Worm (Caenorhabditis elegans) whole organism, L1 larva: Measurements from ENCODE around the gene C53A5.13.

Experiments used
- C16A3.4 ChIP-seq: fragments of 150-350 bp; optimal IDR thresholded peaks from 2 replicates; lab custom pipeline; 2014; ENCODE audit warnings: missing biosample characterization, missing genetic modification characterization
- F16B12.6 ChIP-seq: fragments of 150-350 bp; optimal IDR thresholded peaks from 2 replicates; lab custom pipeline; 2014; ENCODE audit warnings: missing biosample characterization, missing genetic modification characterization
- alr-1 ChIP-seq: fragments of 200-800 bp; sonication (Bioruptor generic); optimal IDR thresholded peaks from 2 replicates; lab custom pipeline; 2018; ENCODE audit warnings: borderline replicate concordance, mild to moderate bottlenecking, missing genetic modification characterization, missing compliant biosample characterization
- aly-2 ChIP-seq: fragments of 150-350 bp; optimal IDR thresholded peaks from 2 replicates; lab custom pipeline; 2014; ENCODE audit warnings: missing biosample characterization, missing genetic modification characterization
- ceh-63 ChIP-seq: fragments of 200-800 bp; sonication (Bioruptor generic); optimal IDR thresholded peaks from 2 replicates; lab custom pipeline; 2018; ENCODE audit warnings: mild to moderate bottlenecking, missing genetic modification characterization, missing compliant biosample characterization
- ceh-8 ChIP-seq: fragments of 200-800 bp; sonication (Bioruptor generic); optimal IDR thresholded peaks from 2 replicates; lab custom pipeline; 2018; ENCODE audit warnings: mild to moderate bottlenecking, missing genetic modification characterization, moderate library complexity, missing compliant biosample characterization
- ceh-88 ChIP-seq: fragments of 200-800 bp; sonication (Bioruptor generic); IDR thresholded peaks from 2 replicates; pipeline ENCODE4 v1.3.6; 2022; ENCODE audit warnings: missing genetic modification characterization, missing compliant biosample characterization
- dpl-1 ChIP-seq, 3 experiments: fragments of 150-350 bp in 2 of 3; sonication (generic microtip) in 1 of 3; optimal IDR thresholded peaks; 2 replicates each; lab custom pipeline; 2014 to 2017; ENCODE audit warnings: missing biosample characterization in 3 of 3, missing genetic modification characterization in 3 of 3, missing genetic modification reagents in 3 of 3
- efl-1 ChIP-seq, 4 experiments: fragments of 150-350 bp; optimal IDR thresholded peaks in 3 of 4; peaks in 1 of 4; 1 replicate in 1 of 4; 2 replicates in 3 of 4; lab custom pipeline; 2014; ENCODE audit warnings: missing biosample characterization in 2 of 4, missing genetic modification characterization in 2 of 4, missing genetic modification reagents in 2 of 4
- efl-3 ChIP-seq: fragments of 200-800 bp; sonication (Bioruptor generic); optimal IDR thresholded peaks from 2 replicates; lab custom pipeline; 2018; ENCODE audit warnings: mild to moderate bottlenecking, missing genetic modification characterization, missing compliant biosample characterization
- fkh-10 ChIP-seq: sonication (generic microtip); optimal IDR thresholded peaks from 2 replicates; lab custom pipeline; 2017; ENCODE audit warnings: missing biosample characterization, missing genetic modification reagents, missing genetic modification characterization
- grh-1 ChIP-seq: fragments of 200-800 bp; sonication (Bioruptor generic); IDR thresholded peaks from 2 replicates; pipeline ENCODE4 v1.3.6; 2022; ENCODE audit warnings: missing genetic modification reagents, missing genetic modification characterization, missing compliant biosample characterization
- hlh-17 ChIP-seq: fragments of 200-800 bp; sonication (Bioruptor generic); optimal IDR thresholded peaks from 2 replicates; lab custom pipeline; 2018; ENCODE audit warnings: missing genetic modification characterization, mild to moderate bottlenecking, missing compliant biosample characterization, moderate library complexity, borderline replicate concordance
- hpl-2 ChIP-seq: fragments of 150-350 bp; optimal IDR thresholded peaks from 2 replicates; lab custom pipeline; 2014; ENCODE audit warnings: missing biosample characterization, missing genetic modification reagents, missing genetic modification characterization
- irx-1 ChIP-seq: sonication (generic microtip); optimal IDR thresholded peaks from 2 replicates; lab custom pipeline; 2016; ENCODE audit warnings: missing genetic modification characterization, missing compliant biosample characterization
- lin-13 ChIP-seq: fragments of 150-350 bp; optimal IDR thresholded peaks from 2 replicates; lab custom pipeline; 2014; ENCODE audit warnings: missing biosample characterization, missing genetic modification reagents, missing genetic modification characterization
- lin-15B ChIP-seq: fragments of 150-350 bp; sonication (generic microtip); optimal IDR thresholded peaks from 3 replicates; lab custom pipeline; 2014; ENCODE audit warnings: missing biosample characterization, missing genetic modification characterization
- lin-39 ChIP-seq: fragments of 150-350 bp; optimal IDR thresholded peaks from 2 replicates; lab custom pipeline; 2014; ENCODE audit warnings: missing biosample characterization, missing genetic modification reagents, missing genetic modification characterization
- lsy-2 ChIP-seq, 2 experiments: fragments of 150-350 bp; optimal IDR thresholded peaks; 2 replicates each; lab custom pipeline; 2014; ENCODE audit warnings: missing biosample characterization in 2 of 2, missing genetic modification characterization in 2 of 2
- mef-2 ChIP-seq: fragments of 150-350 bp; optimal IDR thresholded peaks from 2 replicates; lab custom pipeline; 2014; ENCODE audit warnings: missing biosample characterization, missing genetic modification characterization
- nhr-12 ChIP-seq: sonication (generic microtip); optimal IDR thresholded peaks from 2 replicates; lab custom pipeline; 2017; ENCODE audit warnings: missing biosample characterization, missing genetic modification characterization
- nhr-20 ChIP-seq: sonication (generic microtip); optimal IDR thresholded peaks from 2 replicates; lab custom pipeline; 2016; ENCODE audit warnings: mild to moderate bottlenecking, missing genetic modification characterization, missing compliant biosample characterization
- nhr-237 ChIP-seq: fragments of 150-350 bp; optimal IDR thresholded peaks from 2 replicates; lab custom pipeline; 2014; ENCODE audit warnings: missing biosample characterization, missing genetic modification characterization
- nhr-47 ChIP-seq: sonication (generic microtip); optimal IDR thresholded peaks from 2 replicates; lab custom pipeline; 2016; ENCODE audit warnings: mild to moderate bottlenecking, missing genetic modification characterization, moderate library complexity, missing compliant biosample characterization
- nhr-71 ChIP-seq: sonication (generic microtip); optimal IDR thresholded peaks from 2 replicates; lab custom pipeline; 2016; ENCODE audit warnings: mild to moderate bottlenecking, missing genetic modification characterization, moderate library complexity, missing compliant biosample characterization
- nhr-77 ChIP-seq: fragments of 150-350 bp; optimal IDR thresholded peaks from 2 replicates; lab custom pipeline; 2014; ENCODE audit warnings: missing biosample characterization, missing genetic modification characterization
- nhr-85 ChIP-seq: sonication (generic microtip); peaks from one replicate; lab custom pipeline; 2016; ENCODE audit warnings: missing genetic modification characterization, inconsistent platforms, missing compliant biosample characterization
- pag-3 ChIP-seq: sonication (generic microtip); optimal IDR thresholded peaks from 2 replicates; lab custom pipeline; 2017; ENCODE audit warnings: missing genetic modification characterization, mild to moderate bottlenecking, missing compliant biosample characterization, antibody characterized with exemption, borderline replicate concordance; ENCODE audit not compliant: insufficient read depth
- skn-1 ChIP-seq: fragments of 150-350 bp; optimal IDR thresholded peaks from 2 replicates; lab custom pipeline; 2014; ENCODE audit warnings: missing biosample characterization, missing genetic modification characterization
- snpc-4 ChIP-seq: fragments of 150-350 bp; optimal IDR thresholded peaks from 2 replicates; lab custom pipeline; 2014; ENCODE audit warnings: missing biosample characterization, missing genetic modification characterization
- snu-23 ChIP-seq: sonication (generic microtip); optimal IDR thresholded peaks from 2 replicates; lab custom pipeline; 2016; ENCODE audit warnings: missing genetic modification characterization, missing compliant biosample characterization
- sup-37 ChIP-seq: fragments of 200-800 bp; sonication (Bioruptor generic); optimal IDR thresholded peaks from 2 replicates; lab custom pipeline; 2018; ENCODE audit warnings: mild to moderate bottlenecking, missing genetic modification characterization, missing compliant biosample characterization
- tbx-2 ChIP-seq: sonication (generic microtip); optimal IDR thresholded peaks from 2 replicates; lab custom pipeline; 2016; ENCODE audit warnings: missing genetic modification characterization, missing compliant biosample characterization
- xbp-1 ChIP-seq: sonication (generic microtip); optimal IDR thresholded peaks from 2 replicates; lab custom pipeline; 2016; ENCODE audit warnings: missing genetic modification characterization, missing compliant biosample characterization
- ztf-4 ChIP-seq: fragments of 150-350 bp; optimal IDR thresholded peaks from 2 replicates; lab custom pipeline; 2014; ENCODE audit warnings: missing biosample characterization, missing genetic modification characterization

C53A5.13 gene

DNA sequence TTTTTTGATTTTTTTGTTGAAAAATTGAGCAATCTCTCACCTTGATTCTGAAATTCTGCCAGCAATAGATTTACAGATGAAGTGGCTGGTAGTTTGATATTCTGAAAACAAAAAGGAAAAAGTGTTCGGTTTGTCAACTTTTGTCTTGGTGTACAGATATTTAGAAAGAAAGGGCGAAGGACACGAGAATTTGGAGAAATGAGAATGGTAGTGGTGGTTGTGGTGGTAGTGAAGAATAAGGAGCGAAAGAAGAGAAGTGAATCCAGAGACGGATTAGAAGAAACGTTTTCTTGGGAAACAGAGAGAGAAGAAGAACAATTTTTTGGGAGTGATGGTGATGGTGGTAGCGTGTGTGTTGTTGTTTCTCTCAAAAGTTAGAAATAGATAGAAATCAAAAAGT is 33.0 kb downstream of the C53A5.13 start, which contains the start of gene gar-3:
Gene gar-3 (minus strand): TSS at position 101 of the 400 bp plus-strand sequence.
- TF ChIP-seq F16B12.6 (no peak), lin-13 (no peak), xbp-1 (tag; lab: Kevin White, UChicago) (no peak), alr-1 (tag; lab: Kevin White, UChicago) (no peak), nhr-85 (tag; lab: Kevin White, UChicago) (no peak), hpl-2 (no peak), fkh-10 (GFP tag; lab: Kevin White, UChicago) (no peak), nhr-20 (tag; lab: Kevin White, UChicago) (no peak)

DNA sequence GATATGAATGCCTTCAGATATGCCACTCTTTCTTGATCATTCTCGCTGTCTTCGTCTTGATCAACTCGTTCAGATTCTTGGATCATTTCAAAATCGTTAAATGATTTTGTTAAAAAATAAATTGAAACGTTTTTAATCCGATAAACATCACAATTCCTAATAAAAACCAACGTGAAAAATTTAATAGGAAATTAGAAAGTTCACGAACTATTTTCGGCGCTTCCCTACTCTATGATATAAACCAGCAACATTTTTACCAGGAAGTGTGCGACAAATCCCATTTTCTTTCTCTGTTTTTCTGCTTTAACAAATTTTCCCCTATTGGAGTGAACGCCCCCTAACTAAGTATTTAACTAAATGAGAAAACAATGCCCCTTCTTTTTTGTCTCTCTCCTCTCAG is 38.7 kb downstream of the C53A5.13 start, which contains the start of gene Y40H4A.2:
Gene Y40H4A.2 (minus strand): TSS at position 101 of the 400 bp plus-strand sequence.
- TF ChIP-seq snu-23 (GFP tag; lab: Kevin White, UChicago) (no peak), C16A3.4 (tag; lab: Kevin White, UChicago) (no peak), mef-2 (tag; lab: Kevin White, UChicago) (no peak), skn-1 (tag; lab: Kevin White, UChicago) (no peak), irx-1 (tag; lab: Kevin White, UChicago) (no peak), sup-37 (GFP tag; lab: Kevin White, UChicago) (no peak), fkh-10 (GFP tag; lab: Kevin White, UChicago) (no peak), xbp-1 (tag; lab: Kevin White, UChicago) (no peak), efl-1 (optimal IDR thresholded peaks at IDR 0.05; lab: Kevin White, UChicago) (no peak), efl-1 (GFP tag; optimal IDR thresholded peaks at IDR 0.05 in 1 of 2; lab: Kevin White, UChicago) (no peak), hlh-17 (GFP tag; lab: Kevin White, UChicago) (no peak), dpl-1 (GFP tag; optimal IDR thresholded peaks at IDR 0.05; lab: Kevin White, UChicago) (no peak)

DNA sequence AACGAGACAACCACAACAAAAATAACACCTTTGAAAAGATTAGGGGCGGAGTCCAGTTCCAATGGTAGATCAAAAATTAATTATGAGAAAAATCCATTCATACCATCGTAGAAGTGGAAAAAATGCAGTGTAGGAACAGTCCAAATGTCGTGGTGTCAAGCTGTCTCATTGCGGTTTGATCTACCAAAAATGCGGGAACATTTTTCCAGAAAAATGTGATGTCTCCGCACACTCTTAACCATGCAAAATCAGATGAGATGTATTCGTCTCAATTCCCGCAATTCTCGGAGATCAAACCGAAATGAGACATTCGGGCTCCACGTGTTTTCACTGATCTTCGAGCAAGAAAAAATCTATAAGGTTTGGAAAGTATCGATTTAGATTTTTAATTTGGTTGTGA is 47.4 kb downstream of the C53A5.13 start:
- TF ChIP-seq grh-1 (GFP tag; lab: Robert Waterston, UW) (no peak), pag-3 (tag; lab: Kevin White, UChicago) (no peak), efl-3 (GFP tag; lab: Kevin White, UChicago) (no peak), ceh-8 (GFP tag; lab: Kevin White, UChicago) (no peak), nhr-237 (no peak), dpl-1 (GFP tag; optimal IDR thresholded peaks at IDR 0.05; lab: Kevin White, UChicago) (no peak), mef-2 (tag; lab: Kevin White, UChicago) (no peak), ceh-88 (GFP tag; lab: Robert Waterston, UW) (no peak), ceh-63 (no peak), aly-2 (no peak), sup-37 (GFP tag; lab: Kevin White, UChicago) (no peak), nhr-47 (tag; lab: Kevin White, UChicago) (no peak), snpc-4 (tag; lab: Kevin White, UChicago) (no peak), nhr-12 (tag; lab: Kevin White, UChicago) (no peak), ztf-4 (no peak), nhr-85 (tag; lab: Kevin White, UChicago) (no peak), lin-15B (no peak)

DNA sequence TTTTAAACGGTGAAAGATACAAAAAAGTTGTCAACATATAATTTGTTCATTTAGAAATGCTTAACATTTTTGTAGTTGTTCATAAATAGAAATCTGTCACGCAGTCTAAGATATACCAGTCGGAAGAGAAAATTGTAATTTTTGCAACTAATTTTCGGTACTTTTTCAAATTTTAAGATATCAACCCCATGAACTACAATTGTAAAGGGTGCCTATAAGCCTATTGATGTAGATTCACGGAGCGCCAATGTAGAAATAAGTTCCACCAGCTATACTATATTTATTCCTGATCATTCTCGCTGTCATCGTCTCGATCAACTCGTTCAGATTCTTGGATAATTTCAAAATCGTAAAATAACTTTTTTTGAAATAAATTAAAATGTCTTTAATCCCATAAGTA is 48.3 kb downstream of the C53A5.13 start:
- TF ChIP-seq lin-15B = no peak
- no peak for TF ChIP-seq lsy-2 (tag; optimal IDR thresholded peaks at IDR 0.05; lab: Kevin White, UChicago)
- no peak for TF ChIP-seq skn-1 (tag; lab: Kevin White, UChicago)
- TF ChIP-seq nhr-71 (tag; lab: Kevin White, UChicago) = no peak
- no peak for TF ChIP-seq tbx-2
- TF ChIP-seq nhr-77 = no peak
- no peak for TF ChIP-seq nhr-12 (tag; lab: Kevin White, UChicago)
- no peak for TF ChIP-seq ztf-4
- TF ChIP-seq lin-39 (tag; lab: Kevin White, UChicago) = no peak
